Worm (Caenorhabditis elegans): ENCODE results near the gene F35F10.1.

ce11 chrV:3339009-3339408 lies 22.9 kb downstream of the F35F10.1 start, which contains the start of gene C17B7.4:
- no peak for TF ChIP-seq zag-1 (tag; optimal IDR thresholded peaks at IDR 0.05)
- TF ChIP-seq C04F5.9 (tag; optimal IDR thresholded peaks at IDR 0.05) = no peak
- TF ChIP-seq unc-62 (GFP tag; optimal IDR thresholded peaks at IDR 0.05) = no peak
- no peak for TF ChIP-seq lin-13 (GFP tag; optimal IDR thresholded peaks at IDR 0.05)
- TF ChIP-seq nhr-71 (tag; optimal IDR thresholded peaks at IDR 0.05) = no peak
- no peak for TF ChIP-seq nhr-12 (tag; optimal IDR thresholded peaks at IDR 0.05)
- TF ChIP-seq unc-130 (tag; optimal IDR thresholded peaks at IDR 0.05) = no peak
- TF ChIP-seq mep-1 (tag; optimal IDR thresholded peaks at IDR 0.05) = no peak
- TF ChIP-seq snpc-4 (tag; optimal IDR thresholded peaks at IDR 0.05) = no peak
- TF ChIP-seq lsy-2 (tag; optimal IDR thresholded peaks at IDR 0.05) = no peak
- TF ChIP-seq mdl-1 (tag; optimal IDR thresholded peaks at IDR 0.05) = no peak
- no peak for TF ChIP-seq lin-35 (GFP tag; optimal IDR thresholded peaks at IDR 0.05)
- TF ChIP-seq alr-1 (tag; optimal IDR thresholded peaks at IDR 0.05; ENCODE audit: borderline replicate concordance) = no peak
- no peak for TF ChIP-seq elt-3 (tag; optimal IDR thresholded peaks at IDR 0.05)

All from whole organism, L1 larva.